Fruit fly (Drosophila melanogaster): ENCODE measurements around the gene CadN.

Gene CadN

dm6 chr2L:17784641-17785040, 6.5 kb upstream of the CadN start (continued):
- no peak for TF ChIP-seq CG2875 (GFP tag; optimal IDR thresholded peaks at IDR 0.05)
- no peak for TF ChIP-seq CG8281 (tag; optimal IDR thresholded peaks at IDR 0.05)
- TF ChIP-seq Dref (GFP tag; IDR thresholded peaks at IDR 0.05), result no peak
- TF ChIP-seq NfI (GFP tag; optimal IDR thresholded peaks at IDR 0.05), result no peak
- no peak for TF ChIP-seq Spps (tag; optimal IDR thresholded peaks at IDR 0.05)
- TF ChIP-seq CG15011 (GFP tag; optimal IDR thresholded peaks at IDR 0.05), result no peak
- peak; percentile 36; the same call in 1 of the 2 replicates for TF ChIP-seq CG32772 (GFP tag; IDR thresholded peaks at IDR 0.05)
- peak; percentile 32 for TF ChIP-seq Hmr (GFP tag; optimal IDR thresholded peaks at IDR 0.05)
- no peak for TF ChIP-seq mirr (GFP tag; optimal IDR thresholded peaks at IDR 0.05)
- no peak for TF ChIP-seq CG16813 (GFP tag; IDR thresholded peaks at IDR 0.05; ENCODE audit: partially characterized antibody)
- no peak for TF ChIP-seq CG31365 (tag; optimal IDR thresholded peaks at IDR 0.05)
- TF ChIP-seq Hmx (GFP tag; optimal IDR thresholded peaks at IDR 0.05), result no peak
- peak; percentile 66; the same call in 1 of the 2 replicates for TF ChIP-seq CG42726 (GFP tag; IDR thresholded peaks at IDR 0.05; ENCODE audit: partially characterized antibody)
- TF ChIP-seq cato (GFP tag; optimal IDR thresholded peaks at IDR 0.05; ENCODE audit: borderline replicate concordance), result no peak
- TF ChIP-seq CG3163 (GFP tag; optimal IDR thresholded peaks at IDR 0.05), result peak; percentile 9
- no peak for TF ChIP-seq Jarid2 (GFP tag; optimal IDR thresholded peaks at IDR 0.05)
- TF ChIP-seq Gug (GFP tag; IDR thresholded peaks at IDR 0.05), result no peak
- TF ChIP-seq CG7987 (GFP tag; optimal IDR thresholded peaks at IDR 0.05), result no peak
- TF ChIP-seq emc (GFP tag; optimal IDR thresholded peaks at IDR 0.05), result no peak
- TF ChIP-seq stc (GFP tag; IDR thresholded peaks at IDR 0.05), result no peak
- no peak for TF ChIP-seq CG10654 (GFP tag; optimal IDR thresholded peaks at IDR 0.05)
- no peak for TF ChIP-seq psq (GFP tag; optimal IDR thresholded peaks at IDR 0.05)
- no peak; the same call in 1 of the 2 replicates for TF ChIP-seq CG13287 (GFP tag; IDR thresholded peaks at IDR 0.05; ENCODE audit: partially characterized antibody)
- TF ChIP-seq E2f1 (GFP tag; IDR thresholded peaks at IDR 0.05), result no peak
- peak; percentile 96 for TF ChIP-seq Ets65A (GFP tag)
- TF ChIP-seq CG1529 (GFP tag; optimal IDR thresholded peaks at IDR 0.05), result no peak
- TF ChIP-seq CkIIα-i1 (GFP tag; IDR thresholded peaks at IDR 0.05), result no peak
- TF ChIP-seq rib (GFP tag; IDR thresholded peaks at IDR 0.05), result no peak
- TF ChIP-seq sob (GFP tag; IDR thresholded peaks at IDR 0.05), result peak; percentile 32; the same call in 1 of the 2 replicates
- TF ChIP-seq YL-1 (GFP tag; optimal IDR thresholded peaks at IDR 0.05), result no peak
- TF ChIP-seq CG8388 (GFP tag; optimal IDR thresholded peaks at IDR 0.05), result no peak
- peak; percentile 10 for TF ChIP-seq CG4854 (GFP tag; optimal IDR thresholded peaks at IDR 0.05)
- TF ChIP-seq hth (optimal IDR thresholded peaks at IDR 0.05), result no peak
- no peak for TF ChIP-seq CG7963 (GFP tag; IDR thresholded peaks at IDR 0.05; ENCODE audit: partially characterized antibody)
- no peak for TF ChIP-seq CG6654 (GFP tag; optimal IDR thresholded peaks at IDR 0.05)
- TF ChIP-seq CG1603 (tag; optimal IDR thresholded peaks at IDR 0.05), result peak; percentile 49
- no peak for TF ChIP-seq ttk (GFP tag; IDR thresholded peaks at IDR 0.05)
- TF ChIP-seq fd64A (GFP tag; optimal IDR thresholded peaks at IDR 0.05), result no peak
- TF ChIP-seq sens-2 (GFP tag; IDR thresholded peaks at IDR 0.05), result no peak
- no peak for TF ChIP-seq Lpt (GFP tag; optimal IDR thresholded peaks at IDR 0.05)
- TF ChIP-seq CG11723 (GFP tag; optimal IDR thresholded peaks at IDR 0.05), result no peak
- TF ChIP-seq jing (GFP tag; optimal IDR thresholded peaks at IDR 0.05), result no peak
- TF ChIP-seq CG17912 (GFP tag; optimal IDR thresholded peaks at IDR 0.05), result peak; percentile 24
- TF ChIP-seq Nf-YC (tag; optimal IDR thresholded peaks at IDR 0.05), result no peak
- peak; percentile 67 for TF ChIP-seq slbo (GFP tag; IDR thresholded peaks at IDR 0.05)
- TF ChIP-seq phol (tag; optimal IDR thresholded peaks at IDR 0.05), result no peak
- peak; percentile 86 for TF ChIP-seq Lhr (GFP tag; optimal IDR thresholded peaks at IDR 0.05)
- no peak for TF ChIP-seq CG6854 (GFP tag; optimal IDR thresholded peaks at IDR 0.05)
- peak; percentile 8 for TF ChIP-seq zen (tag; optimal IDR thresholded peaks at IDR 0.05)
- no peak for TF ChIP-seq CG9876 (GFP tag; optimal IDR thresholded peaks at IDR 0.05)
- TF ChIP-seq gcm2 (GFP tag; optimal IDR thresholded peaks at IDR 0.05), result no peak
- no peak for TF ChIP-seq CG2129 (GFP tag; IDR thresholded peaks at IDR 0.05; ENCODE audit: partially characterized antibody)
